Fruit fly (Drosophila melanogaster): ENCODE measurements around the gene Eip93F.

The Eip93F gene

dm6 chr3R:22043748-22044402 lies 95.0 kb downstream of the Eip93F start:
- TF ChIP-seq vri (GFP tag; optimal IDR thresholded peaks at IDR 0.05) (peak; percentile 39), fkh (GFP tag; optimal IDR thresholded peaks at IDR 0.05) (peak; percentile 14), Sox14 (GFP tag; optimal IDR thresholded peaks at IDR 0.05) (peak; percentile 62), cyc (GFP tag; optimal IDR thresholded peaks at IDR 0.05) (peak; percentile 40), Lpt (GFP tag; optimal IDR thresholded peaks at IDR 0.05) (peak; percentile 29), CG3032 (tag; optimal IDR thresholded peaks at IDR 0.05) (no peak), CG6854 (GFP tag; optimal IDR thresholded peaks at IDR 0.05) (no peak), Sox102F (GFP tag; optimal IDR thresholded peaks at IDR 0.05) (peak; percentile 62), Gug (GFP tag; IDR thresholded peaks at IDR 0.05) (no peak), OdsH (GFP tag; optimal IDR thresholded peaks at IDR 0.05) (no peak), spab (GFP tag; optimal IDR thresholded peaks at IDR 0.05) (no peak), achi (GFP tag; optimal IDR thresholded peaks at IDR 0.05) (no peak), CG8632 (GFP tag; optimal IDR thresholded peaks at IDR 0.05) (no peak), Eip75B (GFP tag; optimal IDR thresholded peaks at IDR 0.05) (no peak), CG31627 (GFP tag; optimal IDR thresholded peaks at IDR 0.05) (peak; percentile 31), CG6163 (GFP tag; IDR thresholded peaks at IDR 0.05) (peak; percentile 63), Eip78C (GFP tag) (peak; percentile 76), CG6792 (GFP tag; optimal IDR thresholded peaks at IDR 0.05) (no peak), acj6 (GFP tag; optimal IDR thresholded peaks at IDR 0.05) (peak; percentile 0), dsx (GFP tag; optimal IDR thresholded peaks at IDR 0.05; ENCODE audit: poor library complexity, severe bottlenecking) (peak; percentile 67), CG6808 (GFP tag; optimal IDR thresholded peaks at IDR 0.05) (no peak), CG3919 (GFP tag; optimal IDR thresholded peaks at IDR 0.05) (peak; percentile 34), CG10631 (GFP tag; optimal IDR thresholded peaks at IDR 0.05) (peak; percentile 31), Hr39 (GFP tag; optimal IDR thresholded peaks at IDR 0.05) (peak; percentile 40), Hr38 (GFP tag; optimal IDR thresholded peaks at IDR 0.05) (no peak), esn (GFP tag; optimal IDR thresholded peaks at IDR 0.05) (peak; percentile 31), CG8119 (GFP tag; IDR thresholded peaks at IDR 0.05) (no peak), net (GFP tag; optimal IDR thresholded peaks at IDR 0.05) (no peak), dac (GFP tag; optimal IDR thresholded peaks at IDR 0.05) (no peak), pdm3 (GFP tag; optimal IDR thresholded peaks at IDR 0.05) (peak; percentile 9), Met (GFP tag; optimal IDR thresholded peaks at IDR 0.05) (peak; percentile 35), Eip93F (GFP tag; optimal IDR thresholded peaks at IDR 0.05) (no peak), CG10669 (GFP tag; optimal IDR thresholded peaks at IDR 0.05) (no peak), topi (GFP tag; optimal IDR thresholded peaks at IDR 0.05) (peak; percentile 10), lz (GFP tag; optimal IDR thresholded peaks at IDR 0.05) (peak; percentile 32), svp (GFP tag) (peak; percentile 66), CG11762 (GFP tag; optimal IDR thresholded peaks at IDR 0.05; ENCODE audit: insufficient read depth) (no peak), Smox (GFP tag; optimal IDR thresholded peaks at IDR 0.05) (peak; percentile 29), ss (GFP tag; optimal IDR thresholded peaks at IDR 0.05) (peak; percentile 32 to 43), CG16779 (tag; optimal IDR thresholded peaks at IDR 0.05) (no peak)

- TF ChIP-seq lz (GFP tag; optimal IDR thresholded peaks at IDR 0.05) (no peak), CG34406 (GFP tag; optimal IDR thresholded peaks at IDR 0.05) (no peak), CG10631 (GFP tag; optimal IDR thresholded peaks at IDR 0.05) (no peak), Eip78C (GFP tag) (no peak), Smox (GFP tag; optimal IDR thresholded peaks at IDR 0.05) (no peak), CG8632 (GFP tag; optimal IDR thresholded peaks at IDR 0.05) (no peak), CG6163 (GFP tag; IDR thresholded peaks at IDR 0.05) (no peak), Ets21C (GFP tag; optimal IDR thresholded peaks at IDR 0.05) (no peak), fd85E (GFP tag; optimal IDR thresholded peaks at IDR 0.05) (no peak), CG11902 (GFP tag; optimal IDR thresholded peaks at IDR 0.05) (no peak), CG6792 (GFP tag; optimal IDR thresholded peaks at IDR 0.05) (no peak), fd59A (GFP tag; optimal IDR thresholded peaks at IDR 0.05) (no peak), CG9139 (GFP tag; optimal IDR thresholded peaks at IDR 0.05) (no peak)
Observed at dm6 chr3R:22044443-22044970, 95.6 kb downstream of the Eip93F start.

Data from whole organism, prepupa.